Worm (Caenorhabditis elegans) whole organism, L1 larva: Measurements from ENCODE around the gene srh-100.

ENCODE experiments used
- aly-2 ChIP-seq: fragments of 150-350 bp; optimal IDR thresholded peaks from 2 replicates; lab custom pipeline; 2014; ENCODE audit warnings: missing biosample characterization, missing genetic modification characterization
- ama-1 ChIP-seq: fragments of 150-350 bp; optimal IDR thresholded peaks from 2 replicates; lab custom pipeline; 2014
- blmp-1 ChIP-seq: fragments of 150-350 bp; optimal IDR thresholded peaks from 2 replicates; lab custom pipeline; 2014; ENCODE audit warnings: missing biosample characterization, missing genetic modification characterization
- ceh-90 ChIP-seq: sonication (generic microtip); optimal IDR thresholded peaks from 2 replicates; lab custom pipeline; 2016; ENCODE audit warnings: missing genetic modification characterization, missing compliant biosample characterization
- ces-1 ChIP-seq: fragments of 150-350 bp; optimal IDR thresholded peaks from 2 replicates; lab custom pipeline; 2014; ENCODE audit warnings: missing biosample characterization, missing genetic modification reagents, missing genetic modification characterization
- efl-1 ChIP-seq, 4 experiments: fragments of 150-350 bp; optimal IDR thresholded peaks in 3 of 4; peaks in 1 of 4; 1 replicate in 1 of 4; 2 replicates in 3 of 4; lab custom pipeline; 2014; ENCODE audit warnings: missing biosample characterization in 2 of 4, missing genetic modification characterization in 2 of 4, missing genetic modification reagents in 2 of 4
- fkh-4 ChIP-seq: sonication (generic microtip); optimal IDR thresholded peaks from 2 replicates; lab custom pipeline; 2016; ENCODE audit warnings: missing compliant biosample characterization, missing genetic modification characterization, borderline replicate concordance
- hpl-2 ChIP-seq: fragments of 150-350 bp; optimal IDR thresholded peaks from 2 replicates; lab custom pipeline; 2014; ENCODE audit warnings: missing biosample characterization, missing genetic modification reagents, missing genetic modification characterization
- mef-2 ChIP-seq: fragments of 150-350 bp; optimal IDR thresholded peaks from 2 replicates; lab custom pipeline; 2014; ENCODE audit warnings: missing biosample characterization, missing genetic modification characterization
- nhr-11 ChIP-seq: fragments of 150-350 bp; optimal IDR thresholded peaks from 2 replicates; lab custom pipeline; 2014; ENCODE audit warnings: missing biosample characterization, missing genetic modification characterization
- nhr-84 ChIP-seq: sonication (generic microtip); optimal IDR thresholded peaks from 2 replicates; lab custom pipeline; 2017; ENCODE audit warnings: missing biosample characterization, missing genetic modification characterization
- sup-37 ChIP-seq: fragments of 200-800 bp; sonication (Bioruptor generic); optimal IDR thresholded peaks from 2 replicates; lab custom pipeline; 2018; ENCODE audit warnings: mild to moderate bottlenecking, missing genetic modification characterization, missing compliant biosample characterization
- tbx-2 ChIP-seq: sonication (generic microtip); optimal IDR thresholded peaks from 2 replicates; lab custom pipeline; 2016; ENCODE audit warnings: missing genetic modification characterization, missing compliant biosample characterization
- tlp-1 ChIP-seq: fragments of 150-350 bp; optimal IDR thresholded peaks from 2 replicates; lab custom pipeline; 2014; ENCODE audit warnings: missing biosample characterization, missing genetic modification characterization
- unc-62 ChIP-seq: fragments of 150-350 bp; optimal IDR thresholded peaks from 2 replicates; lab custom pipeline; 2014; ENCODE audit warnings: missing biosample characterization, missing genetic modification reagents, missing genetic modification characterization
- vab-15 ChIP-seq: sonication (generic microtip); optimal IDR thresholded peaks from 2 replicates; lab custom pipeline; 2017; ENCODE audit warnings: missing genotype, mild to moderate bottlenecking, missing genetic modification characterization, missing compliant biosample characterization
- ztf-4 ChIP-seq: fragments of 150-350 bp; optimal IDR thresholded peaks from 2 replicates; lab custom pipeline; 2014; ENCODE audit warnings: missing biosample characterization, missing genetic modification characterization

srh-100 gene

ce11 chrII:3665181-3665580, 49.3 kb downstream of the srh-100 start:
- TF ChIP-seq tbx-2 (tag; lab: Kevin White, UChicago) = no peak
- no peak for TF ChIP-seq ztf-4 (tag; lab: Kevin White, UChicago)
- TF ChIP-seq aly-2 = no peak
- no peak for TF ChIP-seq sup-37 (GFP tag; lab: Kevin White, UChicago)
- TF ChIP-seq mef-2 (tag; lab: Kevin White, UChicago) = no peak
- no peak for TF ChIP-seq fkh-4
- no peak for TF ChIP-seq ceh-90 (tag; lab: Kevin White, UChicago)
- TF ChIP-seq nhr-11 = no peak
- no peak for TF ChIP-seq ama-1
- TF ChIP-seq ces-1 = no peak
- TF ChIP-seq vab-15 = no peak
- no peak for TF ChIP-seq nhr-84 (tag; lab: Kevin White, UChicago)
- TF ChIP-seq hpl-2 = no peak
- TF ChIP-seq, all 84 proteins: peak for 0

- TF ChIP-seq tlp-1 (tag; lab: Kevin White, UChicago) (no peak), unc-62 (GFP tag; lab: Kevin White, UChicago) (no peak), blmp-1 (tag; lab: Kevin White, UChicago) (no peak), efl-1 (optimal IDR thresholded peaks at IDR 0.05; lab: Kevin White, UChicago) (no peak), efl-1 (GFP tag; optimal IDR thresholded peaks at IDR 0.05 in 1 of 2; lab: Kevin White, UChicago) (peak in 1 of 2 experiments; percentile 29)
These were observed 50.0 kb downstream of the srh-100 start, which contains the start of gene F19B10.3 for ce11 chrII:3664470-3664869. TSS of gene F19B10.3 (plus strand) at chrII:3664770.

ce11 chrII:3663796-3664195, 50.7 kb downstream of the srh-100 start, which contains the start of gene F19B10.6:
TSS of gene F19B10.6 (minus strand) at chrII:3663896.
- no peak for TF ChIP-seq tlp-1 (tag; lab: Kevin White, UChicago)
- TF ChIP-seq, all 84 proteins: peak for 0
